Fruit fly (Drosophila melanogaster): Measurements from ENCODE around the gene CG12224.

The CG12224 gene

DNA sequence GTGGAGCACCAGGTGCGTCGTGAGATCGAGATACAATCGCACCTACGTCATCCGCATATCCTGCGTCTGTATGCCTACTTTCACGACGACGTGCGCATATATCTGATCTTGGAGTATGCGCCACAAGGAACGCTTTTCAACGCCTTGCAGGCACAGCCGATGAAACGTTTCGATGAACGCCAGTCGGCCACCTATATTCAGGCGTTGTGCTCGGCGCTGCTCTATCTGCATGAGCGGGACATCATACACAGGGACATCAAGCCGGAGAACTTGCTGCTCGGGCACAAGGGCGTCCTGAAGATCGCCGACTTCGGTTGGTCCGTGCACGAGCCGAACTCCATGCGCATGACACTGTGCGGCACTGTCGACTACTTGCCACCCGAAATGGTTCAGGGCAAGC, 17.9 kb downstream of the CG12224 start:
- TF ChIP-seq Sp1 (GFP tag; optimal IDR thresholded peaks at IDR 0.05) (no peak), sage (GFP tag; optimal IDR thresholded peaks at IDR 0.05) (no peak), Vsx2 (GFP tag; optimal IDR thresholded peaks at IDR 0.05; ENCODE audit: partially characterized antibody) (no peak), h (GFP tag; optimal IDR thresholded peaks at IDR 0.05) (no peak), dmrt93B (GFP tag; optimal IDR thresholded peaks at IDR 0.05) (no peak), HLH106 (tag; optimal IDR thresholded peaks at IDR 0.05) (no peak), Hnf4 (GFP tag; optimal IDR thresholded peaks at IDR 0.05) (no peak), CG9705 (GFP tag; optimal IDR thresholded peaks at IDR 0.05) (no peak), br (GFP tag; optimal IDR thresholded peaks at IDR 0.05) (no peak), OdsH (GFP tag; optimal IDR thresholded peaks at IDR 0.05) (no peak), sv (GFP tag; optimal IDR thresholded peaks at IDR 0.05) (no peak), Abd-B (GFP tag; optimal IDR thresholded peaks at IDR 0.05) (no peak), rgr (GFP tag; optimal IDR thresholded peaks at IDR 0.05) (no peak), brk (GFP tag; optimal IDR thresholded peaks at IDR 0.05) (no peak)

- TF ChIP-seq CG32264 (GFP tag; optimal IDR thresholded peaks at IDR 0.05) (peak; percentile 55), Hnf4 (GFP tag; optimal IDR thresholded peaks at IDR 0.05) (peak; percentile 86), ey (GFP tag; optimal IDR thresholded peaks at IDR 0.05) (peak; percentile 80), dl (GFP tag; optimal IDR thresholded peaks at IDR 0.05; ENCODE audit: insufficient read depth in 1 of 2, partially characterized antibody in 2 of 2) (no peak), Mio (GFP tag; optimal IDR thresholded peaks at IDR 0.05) (no peak), Vsx2 (GFP tag; optimal IDR thresholded peaks at IDR 0.05; ENCODE audit: partially characterized antibody) (no peak), CG9705 (GFP tag; optimal IDR thresholded peaks at IDR 0.05) (peak; percentile 67), pan (optimal IDR thresholded peaks at IDR 0.05) (no peak), dsf (GFP tag; optimal IDR thresholded peaks at IDR 0.05; ENCODE audit: borderline replicate concordance) (peak; percentile 85), brk (GFP tag; optimal IDR thresholded peaks at IDR 0.05) (no peak), Hr83 (GFP tag; optimal IDR thresholded peaks at IDR 0.05; ENCODE audit: poor library complexity, severe bottlenecking) (peak; percentile 45), GATAd (GFP tag; optimal IDR thresholded peaks at IDR 0.05) (peak; percentile 74), fru (GFP tag; optimal IDR thresholded peaks at IDR 0.05) (peak; percentile 78), Hr78 (GFP tag; optimal IDR thresholded peaks at IDR 0.05) (no peak), Myc (optimal IDR thresholded peaks at IDR 0.05) (peak; percentile 69), OdsH (GFP tag; optimal IDR thresholded peaks at IDR 0.05) (peak; percentile 66), CrebA (GFP tag; optimal IDR thresholded peaks at IDR 0.05; ENCODE audit: borderline replicate concordance) (no peak), Jra (GFP tag; optimal IDR thresholded peaks at IDR 0.05) (peak; percentile 91), lola (GFP tag; optimal IDR thresholded peaks at IDR 0.05) (no peak), tai (GFP tag; optimal IDR thresholded peaks at IDR 0.05) (no peak), N (GFP tag; optimal IDR thresholded peaks at IDR 0.05) (no peak), psq (GFP tag; optimal IDR thresholded peaks at IDR 0.05) (peak; percentile 59), h (GFP tag; optimal IDR thresholded peaks at IDR 0.05) (peak; percentile 87), foxo (GFP tag; optimal IDR thresholded peaks at IDR 0.05) (peak in 1 of 2 experiments; percentile 84), br (GFP tag; optimal IDR thresholded peaks at IDR 0.05) (peak; percentile 73), Dif (GFP tag; optimal IDR thresholded peaks at IDR 0.05; ENCODE audit: partially characterized antibody) (no peak), rgr (GFP tag; optimal IDR thresholded peaks at IDR 0.05) (peak; percentile 83), usp (GFP tag; optimal IDR thresholded peaks at IDR 0.05) (no peak), Dfd (GFP tag; optimal IDR thresholded peaks at IDR 0.05) (no peak), Sp1 (GFP tag; optimal IDR thresholded peaks at IDR 0.05) (peak; percentile 72), sage (GFP tag; optimal IDR thresholded peaks at IDR 0.05) (no peak), woc (GFP tag; optimal IDR thresholded peaks at IDR 0.05) (peak; percentile 94), dmrt93B (GFP tag; optimal IDR thresholded peaks at IDR 0.05) (peak; percentile 65), HLH106 (tag; optimal IDR thresholded peaks at IDR 0.05) (peak; percentile 81), sv (GFP tag; optimal IDR thresholded peaks at IDR 0.05) (peak; percentile 54), Rel (GFP tag; optimal IDR thresholded peaks at IDR 0.05) (no peak), Rel (tag; optimal IDR thresholded peaks at IDR 0.05) (no peak), jim (GFP tag; optimal IDR thresholded peaks at IDR 0.05) (no peak), Abd-B (GFP tag; optimal IDR thresholded peaks at IDR 0.05) (no peak)
These were observed 19.1 kb downstream of the CG12224 start, which contains the start of the genes CG3281 and aurA for dm6 chr3R:11962739-11963214. Gene CG3281 (minus strand): TSS chr3R:11962805. Gene aurA (plus strand): TSS chr3R:11963124.

Data from whole organism, wandering third instar larva.